Fruit fly (Drosophila melanogaster) whole organism, wandering third instar larva: Measurements from ENCODE around the gene Rpp14a.

Experiments
- Abd-B ChIP-seq: fragments of >200 bp; optimal IDR thresholded peaks from 2 replicates; lab custom pipeline; 2017; ENCODE audit warnings: missing biosample characterization, missing genetic modification characterization
- CG9705 ChIP-seq: fragments of 200-800 bp; sonication (Bioruptor generic); optimal IDR thresholded peaks from 2 replicates; lab custom pipeline; 2018; ENCODE audit warnings: missing biosample characterization, mild to moderate bottlenecking, missing genetic modification characterization
- Dif ChIP-seq: fragments of 200-275, 200-300 bp; sonication (Bioruptor generic); optimal IDR thresholded peaks from 2 replicates; lab custom pipeline; 2018; ENCODE audit warnings: missing biosample characterization, missing genetic modification characterization; ENCODE audit not compliant: partially characterized antibody
- Mio ChIP-seq: sonication (Bioruptor generic); optimal IDR thresholded peaks from 2 replicates; lab custom pipeline; 2016; ENCODE audit warnings: missing biosample characterization, missing genetic modification characterization
- Myc ChIP-seq: fragments of >200 bp; optimal IDR thresholded peaks from 2 replicates; lab custom pipeline; 2017
- br ChIP-seq: fragments of 200-800 bp; sonication (Bioruptor generic); optimal IDR thresholded peaks from 2 replicates; lab custom pipeline; 2016; ENCODE audit warnings: missing biosample characterization, missing genetic modification characterization
- ey ChIP-seq: fragments of 200-800 bp; sonication (Bioruptor generic); optimal IDR thresholded peaks from 2 replicates; lab custom pipeline; 2016; ENCODE audit warnings: missing biosample characterization, missing genetic modification characterization
- foxo ChIP-seq, 2 experiments: fragments of 200-800 bp; sonication (Bioruptor generic); optimal IDR thresholded peaks; 2 replicates in 1 of 2; 3 replicates in 1 of 2; lab custom pipeline; 2016 to 2017; ENCODE audit warnings: missing biosample characterization in 2 of 2, missing genetic modification characterization in 2 of 2
- h ChIP-seq: fragments of 200-800 bp; sonication (Bioruptor generic); optimal IDR thresholded peaks from 3 replicates; lab custom pipeline; 2016; ENCODE audit warnings: missing biosample characterization, mild to moderate bottlenecking, missing genetic modification characterization
- pan ChIP-seq: fragments of >200 bp; optimal IDR thresholded peaks from 2 replicates; lab custom pipeline; 2017
- tai ChIP-seq: sonication (Bioruptor generic); optimal IDR thresholded peaks from 2 replicates; lab custom pipeline; 2016; ENCODE audit warnings: missing biosample characterization, missing genetic modification characterization
- woc ChIP-seq: sonication (Bioruptor generic); optimal IDR thresholded peaks from 2 replicates; lab custom pipeline; 2016; ENCODE audit warnings: missing biosample characterization, mild to moderate bottlenecking, missing genetic modification characterization

dm6 chr3R:30014977-30015514 is 41.6 kb upstream of the Rpp14a start, which contains the start of gene CG7920:
- TF ChIP-seq h (GFP tag; lab: Kevin White, UChicago) (peak; percentile 51), Mio (GFP tag; lab: Kevin White, UChicago) (no peak), foxo (GFP tag; optimal IDR thresholded peaks at IDR 0.05; lab: Kevin White, UChicago) (peak in 1 of 2 experiments; percentile 52), tai (GFP tag; lab: Kevin White, UChicago) (no peak), br (GFP tag; lab: Kevin White, UChicago) (peak; percentile 4), pan (lab: Kevin White, UChicago) (no peak), Abd-B (no peak), Myc (lab: Kevin White, UChicago) (peak; percentile 1), Dif (GFP tag; lab: Kevin White, UChicago) (peak; percentile 54), woc (GFP tag; lab: Kevin White, UChicago) (no peak), CG9705 (GFP tag; lab: Kevin White, UChicago) (peak; percentile 37), ey (peak; percentile 3)
